Worm (Caenorhabditis elegans) whole organism, young adult: ENCODE results near the gene str-84.

Experiments
- B0019.2 ChIP-seq: fragments of 200-800 bp; sonication (Bioruptor generic); conservative IDR thresholded peaks from 2 replicates; pipeline ENCODE4 v1.3.6; 2022; ENCODE audit warnings: missing genetic modification reagents, missing genetic modification characterization, missing compliant biosample characterization
- B0035.1 ChIP-seq: sonication (generic microtip); optimal IDR thresholded peaks from 2 replicates; lab custom pipeline; 2016; ENCODE audit warnings: missing genetic modification characterization, mild to moderate bottlenecking, missing compliant biosample characterization, missing genotype, missing genetic modification reagents
- B0261.1 ChIP-seq: sonication (generic microtip); optimal IDR thresholded peaks from 2 replicates; lab custom pipeline; 2016; ENCODE audit warnings: mild to moderate bottlenecking, missing genetic modification characterization, moderate library complexity, missing compliant biosample characterization
- C17E4.6 ChIP-seq: fragments of 200-800 bp; sonication (Bioruptor generic); IDR thresholded peaks from 2 replicates; pipeline ENCODE4 v1.3.6; 2022; ENCODE audit warnings: missing genetic modification reagents, missing genetic modification characterization, missing compliant biosample characterization
- D2030.7 ChIP-seq: fragments of 200-800 bp; sonication (Bioruptor generic); IDR thresholded peaks from 2 replicates; pipeline ENCODE4 v1.3.6; 2022; ENCODE audit warnings: missing genetic modification reagents, missing genetic modification characterization, missing compliant biosample characterization
- F22D6.2 ChIP-seq: sonication (generic microtip); optimal IDR thresholded peaks from 2 replicates; lab custom pipeline; 2016; ENCODE audit warnings: mild to moderate bottlenecking, missing genetic modification characterization, missing compliant biosample characterization
- F37B4.10 ChIP-seq: fragments of 200-800 bp; sonication (Bioruptor generic); IDR thresholded peaks from 2 replicates; pipeline ENCODE4 v1.3.6; 2022; ENCODE audit warnings: missing genetic modification characterization, missing compliant biosample characterization
- F49E8.2 ChIP-seq: sonication (generic microtip); optimal IDR thresholded peaks from 3 replicates; lab custom pipeline; 2017; ENCODE audit warnings: missing genetic modification characterization, mild to moderate bottlenecking, missing compliant biosample characterization, antibody characterized with exemption, moderate library complexity; ENCODE audit not compliant: insufficient read depth
- F57A8.1 ChIP-seq: fragments of 200-800 bp; sonication (Bioruptor generic); optimal IDR thresholded peaks from 2 replicates; lab custom pipeline; 2018; ENCODE audit warnings: mild to moderate bottlenecking, missing genetic modification characterization, moderate library complexity, missing compliant biosample characterization
- F57C9.4 ChIP-seq: sonication (generic microtip); optimal IDR thresholded peaks from 2 replicates; lab custom pipeline; 2017; ENCODE audit warnings: mild to moderate bottlenecking, missing genetic modification characterization, missing compliant biosample characterization
- T26A5.8 ChIP-seq: sonication (generic microtip); optimal IDR thresholded peaks from 2 replicates; lab custom pipeline; 2016; ENCODE audit warnings: missing genetic modification characterization, missing compliant biosample characterization
- Y56A3A.18 ChIP-seq: fragments of 200-800 bp; sonication (Bioruptor generic); IDR thresholded peaks from 2 replicates; pipeline ENCODE4 v1.3.6; 2022; ENCODE audit warnings: missing genetic modification reagents, missing genetic modification characterization, missing compliant biosample characterization
- Y67H2A.10 ChIP-seq: fragments of 200-800 bp; sonication (Bioruptor generic); conservative IDR thresholded peaks from 2 replicates; pipeline ENCODE4 v1.3.6; 2022; ENCODE audit warnings: missing genetic modification reagents, missing genetic modification characterization, missing compliant biosample characterization
- akir-1 ChIP-seq: fragments of 200-800 bp; sonication (Bioruptor generic); optimal IDR thresholded peaks from 2 replicates; lab custom pipeline; 2018; ENCODE audit warnings: mild to moderate bottlenecking, missing genetic modification characterization, moderate library complexity, missing compliant biosample characterization
- aptf-2 ChIP-seq: fragments of 200-800 bp; sonication (Bioruptor generic); conservative IDR thresholded peaks from 2 replicates; pipeline ENCODE4 v1.3.6; 2022; ENCODE audit warnings: missing genetic modification reagents, missing genetic modification characterization, missing compliant biosample characterization
- atf-7 ChIP-seq: sonication (generic microtip); optimal IDR thresholded peaks from 2 replicates; lab custom pipeline; 2017; ENCODE audit warnings: mild to moderate bottlenecking, missing genetic modification characterization, missing compliant biosample characterization
- athp-1 ChIP-seq: sonication (generic microtip); optimal IDR thresholded peaks from 2 replicates; lab custom pipeline; 2017; ENCODE audit warnings: mild to moderate bottlenecking, missing genetic modification characterization, missing compliant biosample characterization
- cebp-2 ChIP-seq: fragments of 200-800 bp; sonication (Bioruptor generic); IDR thresholded peaks from 2 replicates; pipeline ENCODE4 v1.3.6; 2022; ENCODE audit warnings: missing genetic modification characterization, missing compliant biosample characterization
- ceh-100 ChIP-seq: fragments of 200-800 bp; sonication (Bioruptor generic); IDR thresholded peaks from 2 replicates; pipeline ENCODE4 v1.3.6; 2022; ENCODE audit warnings: missing genetic modification reagents, missing genetic modification characterization, missing compliant biosample characterization
- ceh-40 ChIP-seq: fragments of 200-800 bp; sonication (Bioruptor generic); IDR thresholded peaks from 2 replicates; pipeline ENCODE4 v1.3.6; 2022; ENCODE audit warnings: missing genetic modification characterization, missing compliant biosample characterization
- ceh-58 ChIP-seq: fragments of 200-800 bp; sonication (Bioruptor generic); IDR thresholded peaks from 2 replicates; pipeline ENCODE4 v1.3.6; 2022; ENCODE audit warnings: missing genetic modification characterization, missing compliant biosample characterization
- chd-7 ChIP-seq: sonication (generic microtip); optimal IDR thresholded peaks from 2 replicates; lab custom pipeline; 2016; ENCODE audit warnings: mild to moderate bottlenecking, missing genetic modification characterization, moderate library complexity, missing compliant biosample characterization
- die-1 ChIP-seq: sonication (generic microtip); optimal IDR thresholded peaks from 2 replicates; lab custom pipeline; 2016; ENCODE audit warnings: missing genotype, mild to moderate bottlenecking, missing genetic modification characterization, missing compliant biosample characterization
- dox-1 ChIP-seq: fragments of 200-800 bp; sonication (Bioruptor generic); IDR thresholded peaks from 2 replicates; pipeline ENCODE4 v1.3.6; 2022; ENCODE audit warnings: missing genetic modification reagents, missing genetic modification characterization, missing compliant biosample characterization
- egrh-3 ChIP-seq: fragments of 200-800 bp; sonication (Bioruptor generic); IDR thresholded peaks from 2 replicates; pipeline ENCODE4 v1.3.6; 2022; ENCODE audit warnings: missing genetic modification reagents, missing genetic modification characterization, missing compliant biosample characterization
- gei-17 ChIP-seq: fragments of 200-800 bp; sonication (Bioruptor generic); optimal IDR thresholded peaks from 2 replicates; lab custom pipeline; 2018; ENCODE audit warnings: mild to moderate bottlenecking, missing genetic modification characterization, missing compliant biosample characterization
- hlh-26 ChIP-seq: fragments of 200-800 bp; sonication (Bioruptor generic); conservative IDR thresholded peaks from 2 replicates; pipeline ENCODE4 v1.3.6; 2022; ENCODE audit warnings: missing genetic modification reagents, missing genetic modification characterization, missing compliant biosample characterization
- hmg-1.2 ChIP-seq: fragments of 200-800 bp; sonication (Bioruptor generic); IDR thresholded peaks from 2 replicates; pipeline ENCODE4 v1.3.6; 2022; ENCODE audit warnings: missing genetic modification reagents, missing genetic modification characterization, missing compliant biosample characterization
- hmg-20 ChIP-seq: fragments of 200-800 bp; sonication (Bioruptor generic); IDR thresholded peaks from 2 replicates; pipeline ENCODE4 v1.3.6; 2022; ENCODE audit warnings: missing genetic modification reagents, missing genetic modification characterization, missing compliant biosample characterization
- hsf-1 ChIP-seq: fragments of 200-800 bp; sonication (Bioruptor generic); IDR thresholded peaks from 2 replicates; pipeline ENCODE4 v1.3.6; 2022; ENCODE audit warnings: missing genetic modification reagents, missing genetic modification characterization, missing compliant biosample characterization
- let-526 ChIP-seq: fragments of 200-800 bp; sonication (Bioruptor generic); IDR thresholded peaks from 2 replicates; pipeline ENCODE4 v1.3.6; 2022; ENCODE audit warnings: missing genetic modification reagents, missing genetic modification characterization, missing compliant biosample characterization
- lin-35 ChIP-seq, 3 experiments: fragments of 150-350 bp in 2 of 3; sonication (generic microtip) in 1 of 3; optimal IDR thresholded peaks; 2 replicates each; lab custom pipeline; 2014 to 2018; ENCODE audit warnings: missing biosample characterization in 3 of 3, missing genetic modification characterization in 3 of 3, missing genetic modification reagents in 3 of 3
- lin-40 ChIP-seq: sonication (generic microtip); optimal IDR thresholded peaks from 2 replicates; lab custom pipeline; 2016; ENCODE audit warnings: missing genetic modification characterization, mild to moderate bottlenecking, missing compliant biosample characterization, missing genotype, missing genetic modification reagents
- lir-1 ChIP-seq: fragments of 200-800 bp; sonication (Bioruptor generic); conservative IDR thresholded peaks from 2 replicates; pipeline ENCODE4 v1.3.6; 2022; ENCODE audit warnings: missing genetic modification reagents, missing genetic modification characterization, missing compliant biosample characterization
- lsy-27 ChIP-seq: sonication (generic microtip); optimal IDR thresholded peaks from 2 replicates; lab custom pipeline; 2017; ENCODE audit warnings: missing genetic modification characterization, mild to moderate bottlenecking, missing compliant biosample characterization, antibody characterized with exemption, missing genotype, borderline replicate concordance; ENCODE audit not compliant: insufficient read depth
- madf-10 ChIP-seq: sonication (generic microtip); optimal IDR thresholded peaks from 2 replicates; lab custom pipeline; 2016; ENCODE audit warnings: mild to moderate bottlenecking, missing genetic modification characterization, missing compliant biosample characterization
- madf-3 ChIP-seq: fragments of 200-800 bp; sonication (Bioruptor generic); IDR thresholded peaks from 2 replicates; pipeline ENCODE4 v1.3.6; 2022; ENCODE audit warnings: missing genetic modification reagents, missing genetic modification characterization, missing compliant biosample characterization
- mcd-1 ChIP-seq: fragments of 200-800 bp; sonication (Bioruptor generic); IDR thresholded peaks from 2 replicates; pipeline ENCODE4 v1.3.6; 2022; ENCODE audit warnings: missing genetic modification reagents, missing genetic modification characterization, missing compliant biosample characterization
- nfya-1 ChIP-seq: sonication (generic microtip); optimal IDR thresholded peaks from 2 replicates; lab custom pipeline; 2017; ENCODE audit warnings: antibody characterized with exemption, missing compliant biosample characterization, missing genetic modification characterization, borderline replicate concordance; ENCODE audit not compliant: insufficient read depth
- nhr-179 ChIP-seq: sonication (generic microtip); optimal IDR thresholded peaks from 2 replicates; lab custom pipeline; 2016; ENCODE audit warnings: mild to moderate bottlenecking, missing genetic modification characterization, missing compliant biosample characterization
- sea-2 ChIP-seq: fragments of 200-800 bp; sonication (Bioruptor generic); IDR thresholded peaks from 2 replicates; pipeline ENCODE4 v1.3.6; 2022; ENCODE audit warnings: missing genetic modification characterization, missing compliant biosample characterization
- snpc-4 ChIP-seq, 5 experiments: fragments of 150-350 bp in 1 of 5; sonication (generic microtip) in 4 of 5; optimal IDR thresholded peaks; 2 replicates each; lab custom pipeline; 2014 to 2018; ENCODE audit warnings: missing genetic modification characterization in 5 of 5, missing biosample characterization in 3 of 5, antibody characterized with exemption in 2 of 5, mild to moderate bottlenecking in 2 of 5, missing compliant biosample characterization in 2 of 5, missing genotype in 2 of 5, moderate library complexity in 2 of 5, missing genetic modification reagents in 1 of 5
- tbp1 ChIP-seq: fragments of 200-800 bp; sonication (Bioruptor generic); optimal IDR thresholded peaks from 2 replicates; lab custom pipeline; 2018; ENCODE audit warnings: mild to moderate bottlenecking, missing genetic modification characterization, missing compliant biosample characterization
- tbx-9 ChIP-seq: sonication (generic microtip); optimal IDR thresholded peaks from 2 replicates; lab custom pipeline; 2016; ENCODE audit warnings: borderline replicate concordance, missing genetic modification characterization, inconsistent platforms, missing compliant biosample characterization
- tlf-1 ChIP-seq: fragments of 200-800 bp; sonication (Bioruptor generic); optimal IDR thresholded peaks from 2 replicates; lab custom pipeline; 2018; ENCODE audit warnings: mild to moderate bottlenecking, missing genetic modification characterization, missing compliant biosample characterization
- unc-62 ChIP-seq: fragments of 150-350 bp; optimal IDR thresholded peaks from 2 replicates; lab custom pipeline; 2014; ENCODE audit warnings: missing biosample characterization, missing genetic modification reagents, missing genetic modification characterization
- xnd-1 ChIP-seq: sonication (generic microtip); optimal IDR thresholded peaks from 2 replicates; lab custom pipeline; 2016; ENCODE audit warnings: missing genotype, missing genetic modification reagents, missing genetic modification characterization, missing compliant biosample characterization
- ztf-22 ChIP-seq: fragments of 200-800 bp; sonication (Bioruptor generic); optimal IDR thresholded peaks from 2 replicates; lab custom pipeline; 2018; ENCODE audit warnings: mild to moderate bottlenecking, missing genetic modification characterization, moderate library complexity, missing compliant biosample characterization

Gene str-84

DNA sequence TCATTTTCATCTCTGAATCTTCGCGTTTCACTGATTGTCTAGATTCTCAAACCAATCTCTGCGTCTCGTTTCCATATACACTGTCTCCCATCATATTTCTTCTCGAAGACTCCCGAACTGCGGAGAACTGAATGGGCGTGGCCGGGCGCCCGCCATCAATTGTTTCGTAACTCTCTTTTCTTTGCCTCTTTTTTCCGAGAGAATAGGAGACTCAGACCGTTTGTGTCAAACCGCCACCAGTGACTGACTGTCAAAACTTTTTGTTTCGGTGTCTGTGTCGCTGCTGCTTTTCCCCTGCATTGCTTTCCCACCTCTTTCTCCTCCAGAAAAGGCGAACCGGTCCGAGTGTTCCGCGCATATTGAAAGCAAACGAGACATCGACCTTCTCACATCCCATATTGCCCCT, 44.6 kb downstream of the str-84 start, which contains the start of gene unc-23 (continued):
- TF ChIP-seq unc-62 (GFP tag; lab: Kevin White, UChicago) (peak; percentile 87), B0035.1 (tag; lab: Kevin White, UChicago) (no peak), F49E8.2 (tag; lab: Kevin White, UChicago) (no peak), nhr-179 (tag; lab: Kevin White, UChicago) (no peak), T26A5.8 (tag; lab: Kevin White, UChicago) (no peak), die-1 (tag; lab: Kevin White, UChicago) (peak; percentile 10), dox-1 (GFP tag; lab: Robert Waterston, UW) (peak; percentile 64), mcd-1 (peak; percentile 66), ztf-22 (GFP tag; lab: Kevin White, UChicago) (no peak), nfya-1 (no peak), hmg-1.2 (GFP tag; lab: Robert Waterston, UW) (peak; percentile 85), B0261.1 (tag; lab: Kevin White, UChicago) (no peak), egrh-3 (GFP tag; lab: Robert Waterston, UW) (no peak), ceh-58 (GFP tag; lab: Robert Waterston, UW) (no peak), C17E4.6 (GFP tag; lab: Robert Waterston, UW) (no peak), athp-1 (no peak), tlf-1 (GFP tag; lab: Kevin White, UChicago) (peak; percentile 82), tbx-9 (no peak), hmg-20 (GFP tag; lab: Robert Waterston, UW) (no peak), hlh-26 (GFP tag; lab: Robert Waterston, UW) (no peak), madf-10 (tag; lab: Kevin White, UChicago) (peak; percentile 86), tbp1 (GFP tag; lab: Kevin White, UChicago) (peak; percentile 65), hsf-1 (peak; percentile 98), aptf-2 (no peak), let-526 (GFP tag; lab: Robert Waterston, UW) (no peak), Y67H2A.10 (GFP tag; lab: Robert Waterston, UW) (0 out of 2 replicates have a peak, but pooled peaks have one; percentile 59), sea-2 (GFP tag; lab: Robert Waterston, UW) (no peak), madf-3 (GFP tag; lab: Robert Waterston, UW) (no peak), chd-7 (tag; lab: Kevin White, UChicago) (peak; percentile 89), lir-1 (no peak), D2030.7 (GFP tag; lab: Robert Waterston, UW) (no peak), ceh-40 (GFP tag; lab: Robert Waterston, UW) (no peak), xnd-1 (tag; lab: Kevin White, UChicago) (no peak), lsy-27 (no peak), gei-17 (GFP tag; lab: Kevin White, UChicago) (peak; percentile 81), ceh-100 (no peak), cebp-2 (GFP tag; lab: Robert Waterston, UW) (no peak), F22D6.2 (tag; lab: Kevin White, UChicago) (peak; percentile 60), akir-1 (no peak), snpc-4 (GFP tag; optimal IDR thresholded peaks at IDR 0.05; lab: Kevin White, UChicago) (no peak), snpc-4 (tag; optimal IDR thresholded peaks at IDR 0.05; lab: Kevin White, UChicago) (peak in 3 of 4 experiments; percentile 36 to 40 (median 39)), B0019.2 (GFP tag; lab: Robert Waterston, UW) (no peak), atf-7 (tag; lab: Kevin White, UChicago) (peak; percentile 87), Y56A3A.18 (GFP tag; lab: Robert Waterston, UW) (no peak), F57A8.1 (GFP tag; lab: Kevin White, UChicago) (no peak), F37B4.10 (GFP tag; lab: Robert Waterston, UW) (no peak), lin-35 (GFP tag; optimal IDR thresholded peaks at IDR 0.05; lab: Kevin White, UChicago) (peak in 1 of 3 experiments; percentile 29), F57C9.4 (no peak), lin-40 (tag; lab: Kevin White, UChicago) (peak; percentile 91)
